Fruit fly (Drosophila melanogaster) whole organism, prepupa: ENCODE results near the gene fipi.

ENCODE experiments used
- Blimp-1 ChIP-seq: fragments of 200-800 bp; sonication (Bioruptor generic); optimal IDR thresholded peaks from 3 replicates; lab custom pipeline; 2017; ENCODE audit warnings: missing biosample characterization, missing genetic modification characterization, mild to moderate bottlenecking, moderate library complexity, missing genetic modification reagents
- CG11762 ChIP-seq: fragments of 200-800 bp; sonication (Bioruptor generic); optimal IDR thresholded peaks from 3 replicates; lab custom pipeline; 2016; ENCODE audit warnings: missing biosample characterization, missing genetic modification characterization; ENCODE audit not compliant: insufficient read depth
- CG11902 ChIP-seq: fragments of 200-800 bp; sonication (Bioruptor generic); optimal IDR thresholded peaks from 3 replicates; lab custom pipeline; 2016; ENCODE audit warnings: missing biosample characterization, missing genetic modification characterization
- CG15336 ChIP-seq: fragments of 200-800 bp; sonication (Bioruptor generic); IDR thresholded peaks from 2 replicates; pipeline ENCODE4 v1.3.6; 2022; ENCODE audit warnings: missing biosample characterization, missing genetic modification characterization
- CG3032 ChIP-seq: fragments of 200-800 bp; optimal IDR thresholded peaks from 2 replicates; lab custom pipeline; 2019; ENCODE audit warnings: missing biosample characterization, mild to moderate bottlenecking, missing genetic modification characterization, moderate library complexity
- CG32006 ChIP-seq: fragments of 200-800 bp; sonication (Bioruptor generic); optimal IDR thresholded peaks from 3 replicates; lab custom pipeline; 2017; ENCODE audit warnings: missing biosample characterization, mild to moderate bottlenecking, missing genetic modification characterization
- CG34406 ChIP-seq: fragments of 200-800 bp; sonication (Bioruptor generic); optimal IDR thresholded peaks from 3 replicates; lab custom pipeline; 2016; ENCODE audit warnings: missing biosample characterization, missing genetic modification characterization
- CG3919 ChIP-seq: fragments of 200-800 bp; sonication (Bioruptor generic); optimal IDR thresholded peaks from 3 replicates; lab custom pipeline; 2016; ENCODE audit warnings: missing biosample characterization, missing genetic modification characterization
- CG6276 ChIP-seq: fragments of 200-800 bp; sonication (Bioruptor generic); optimal IDR thresholded peaks from 2 replicates; lab custom pipeline; 2017; ENCODE audit warnings: missing biosample characterization, mild to moderate bottlenecking, missing genetic modification characterization
- CG6792 ChIP-seq: fragments of 200-800 bp; sonication (Bioruptor generic); optimal IDR thresholded peaks from 3 replicates; lab custom pipeline; 2016; ENCODE audit warnings: missing biosample characterization, missing genetic modification characterization
- CG6854 ChIP-seq: fragments of 200-800 bp; sonication (Bioruptor generic); optimal IDR thresholded peaks from 2 replicates; lab custom pipeline; 2017; ENCODE audit warnings: missing biosample characterization, mild to moderate bottlenecking, missing genetic modification characterization
- CG7368 ChIP-seq: fragments of 200-800 bp; sonication (Bioruptor generic); optimal IDR thresholded peaks from 3 replicates; lab custom pipeline; 2016; ENCODE audit warnings: missing biosample characterization, missing genetic modification characterization
- CG8119 ChIP-seq: fragments of 200-800 bp; sonication (Bioruptor generic); IDR thresholded peaks from 3 replicates; pipeline ENCODE4 v1.3.6; 2022; ENCODE audit warnings: missing biosample characterization, missing genetic modification characterization
- CG8319 ChIP-seq: fragments of 200-800 bp; sonication (Bioruptor generic); optimal IDR thresholded peaks from 3 replicates; lab custom pipeline; 2016; ENCODE audit warnings: missing biosample characterization, missing genetic modification characterization
- CG8632 ChIP-seq: fragments of 200-800 bp; sonication (Bioruptor generic); optimal IDR thresholded peaks from 3 replicates; lab custom pipeline; 2016; ENCODE audit warnings: missing biosample characterization, missing genetic modification characterization
- CG9139 ChIP-seq: fragments of 200-800 bp; sonication (Bioruptor generic); optimal IDR thresholded peaks from 3 replicates; lab custom pipeline; 2017; ENCODE audit warnings: missing biosample characterization, mild to moderate bottlenecking, missing genetic modification characterization
- Eip75B ChIP-seq: fragments of 200-800 bp; sonication (Bioruptor generic); optimal IDR thresholded peaks from 3 replicates; lab custom pipeline; 2016; ENCODE audit warnings: missing biosample characterization, missing genetic modification characterization
- Eip78C ChIP-seq: fragments of 200-800 bp; sonication (Bioruptor generic); peaks from one replicate; lab custom pipeline; 2016; ENCODE audit warnings: missing biosample characterization, missing genetic modification characterization
- Eip93F ChIP-seq: fragments of 200-800 bp; sonication (Bioruptor generic); optimal IDR thresholded peaks from 2 replicates; lab custom pipeline; 2016; ENCODE audit warnings: missing biosample characterization, mild to moderate bottlenecking, missing genetic modification characterization
- Ets96B ChIP-seq: fragments of 200-800 bp; optimal IDR thresholded peaks from 2 replicates; lab custom pipeline; 2019; ENCODE audit warnings: missing biosample characterization, mild to moderate bottlenecking, missing genetic modification characterization, moderate library complexity
- Gug ChIP-seq: fragments of 200-800 bp; sonication (Bioruptor generic); IDR thresholded peaks from 2 replicates; pipeline ENCODE4 v1.3.6; 2022; ENCODE audit warnings: missing biosample characterization, missing genetic modification characterization
- Hr39 ChIP-seq: fragments of 200-800 bp; sonication (Bioruptor generic); optimal IDR thresholded peaks from 2 replicates; lab custom pipeline; 2016; ENCODE audit warnings: missing biosample characterization, missing genetic modification characterization
- Hr4 ChIP-seq: fragments of 200-800 bp; sonication (Bioruptor generic); optimal IDR thresholded peaks from 3 replicates; lab custom pipeline; 2016; ENCODE audit warnings: missing biosample characterization, missing genetic modification characterization
- Smox ChIP-seq: fragments of 200-800 bp; sonication (Bioruptor generic); optimal IDR thresholded peaks from 3 replicates; lab custom pipeline; 2016; ENCODE audit warnings: missing biosample characterization, missing genetic modification characterization
- Sox102F ChIP-seq: fragments of 200-800 bp; sonication (Bioruptor generic); optimal IDR thresholded peaks from 2 replicates; lab custom pipeline; 2016; ENCODE audit warnings: missing biosample characterization, mild to moderate bottlenecking, missing genetic modification characterization
- Sox14 ChIP-seq: fragments of 200-800 bp; sonication (Bioruptor generic); optimal IDR thresholded peaks from 3 replicates; lab custom pipeline; 2016; ENCODE audit warnings: missing biosample characterization, missing genetic modification characterization
- Sox15 ChIP-seq: fragments of 200-800 bp; sonication (Bioruptor generic); optimal IDR thresholded peaks from 3 replicates; lab custom pipeline; 2016; ENCODE audit warnings: missing biosample characterization, missing genetic modification characterization
- achi ChIP-seq: fragments of 200-800 bp; sonication (Bioruptor generic); optimal IDR thresholded peaks from 3 replicates; lab custom pipeline; 2016; ENCODE audit warnings: missing biosample characterization, missing genetic modification characterization
- acj6 ChIP-seq: fragments of 200-800 bp; sonication (Bioruptor generic); optimal IDR thresholded peaks from 3 replicates; lab custom pipeline; 2016; ENCODE audit warnings: missing biosample characterization, missing genetic modification characterization
- cyc ChIP-seq: fragments of 200-800 bp; sonication (Bioruptor generic); optimal IDR thresholded peaks from 3 replicates; lab custom pipeline; 2016; ENCODE audit warnings: missing biosample characterization, missing genetic modification characterization
- dac ChIP-seq: fragments of 200-800 bp; sonication (Bioruptor generic); optimal IDR thresholded peaks from 2 replicates; lab custom pipeline; 2017; ENCODE audit warnings: missing biosample characterization, mild to moderate bottlenecking, missing genetic modification characterization
- dsx ChIP-seq: fragments of 200-800 bp; optimal IDR thresholded peaks from 3 replicates; lab custom pipeline; 2019; ENCODE audit warnings: missing biosample characterization, mild to moderate bottlenecking, missing genetic modification characterization, moderate library complexity; ENCODE audit not compliant: poor library complexity, severe bottlenecking
- esn ChIP-seq: fragments of 200-800 bp; sonication (Bioruptor generic); optimal IDR thresholded peaks from 2 replicates; lab custom pipeline; 2016; ENCODE audit warnings: missing biosample characterization, mild to moderate bottlenecking, missing genetic modification characterization, moderate library complexity
- fd85E ChIP-seq: fragments of 200-800 bp; sonication (Bioruptor generic); optimal IDR thresholded peaks from 3 replicates; lab custom pipeline; 2016; ENCODE audit warnings: missing biosample characterization, missing genetic modification characterization
- fkh ChIP-seq: fragments of 200-800 bp; sonication (Bioruptor generic); optimal IDR thresholded peaks from 3 replicates; lab custom pipeline; 2017; ENCODE audit warnings: missing biosample characterization, mild to moderate bottlenecking, missing genetic modification characterization, moderate library complexity
- lz ChIP-seq: fragments of 200-800 bp; sonication (Bioruptor generic); optimal IDR thresholded peaks from 3 replicates; lab custom pipeline; 2016; ENCODE audit warnings: missing biosample characterization, missing genetic modification characterization
- net ChIP-seq: fragments of 200-800 bp; sonication (Bioruptor generic); optimal IDR thresholded peaks from 3 replicates; lab custom pipeline; 2016; ENCODE audit warnings: missing biosample characterization, missing genetic modification characterization
- pdm3 ChIP-seq: fragments of 200-800 bp; sonication (Bioruptor generic); optimal IDR thresholded peaks from 3 replicates; lab custom pipeline; 2016; ENCODE audit warnings: missing biosample characterization, missing genetic modification characterization
- ss ChIP-seq, 2 experiments: fragments of 200-800 bp; sonication (Bioruptor generic); optimal IDR thresholded peaks; 2 replicates in 1 of 2; 3 replicates in 1 of 2; lab custom pipeline; 2017 to 2018; ENCODE audit warnings: mild to moderate bottlenecking in 2 of 2, missing biosample characterization in 2 of 2, missing genetic modification characterization in 2 of 2, moderate library complexity in 1 of 2
- svp ChIP-seq: fragments of 200-800 bp; sonication (Bioruptor generic); peaks from one replicate; lab custom pipeline; 2016; ENCODE audit warnings: missing biosample characterization, missing genetic modification characterization
- topi ChIP-seq: fragments of 200-800 bp; sonication (Bioruptor generic); optimal IDR thresholded peaks from 3 replicates; lab custom pipeline; 2016; ENCODE audit warnings: missing biosample characterization, missing genetic modification characterization
- vri ChIP-seq: fragments of 200-800 bp; sonication (Bioruptor generic); optimal IDR thresholded peaks from 3 replicates; lab custom pipeline; 2016; ENCODE audit warnings: missing biosample characterization, mild to moderate bottlenecking, missing genetic modification characterization

The fipi gene

dm6 chr2L:4825695-4826094 lies 31.9 kb upstream of the fipi start:
- TF ChIP-seq Sox15 (GFP tag; lab: Kevin White, UChicago): no peak
- TF ChIP-seq CG7368: no peak
- no peak for TF ChIP-seq Hr39
- TF ChIP-seq ss (GFP tag; optimal IDR thresholded peaks at IDR 0.05; lab: Kevin White, UChicago): peak in 1 of 2 experiments; percentile 90
- TF ChIP-seq net (GFP tag; lab: Kevin White, UChicago): no peak
- no peak for TF ChIP-seq cyc (GFP tag; lab: Kevin White, UChicago)
- no peak for TF ChIP-seq dsx (GFP tag; lab: Kevin White, UChicago)
- TF ChIP-seq dac: no peak
- TF ChIP-seq CG15336: no peak
- no peak for TF ChIP-seq Gug (GFP tag; lab: Robert Waterston, UW)
- no peak for TF ChIP-seq CG32006 (GFP tag; lab: Kevin White, UChicago)
- no peak for TF ChIP-seq CG3032
- no peak for TF ChIP-seq CG34406 (GFP tag; lab: Kevin White, UChicago)
- peak; percentile 6 for TF ChIP-seq Blimp-1 (GFP tag; lab: Kevin White, UChicago)
- TF ChIP-seq Eip75B: no peak
- peak; percentile 34 for TF ChIP-seq Eip78C (GFP tag; lab: Kevin White, UChicago)
- TF ChIP-seq fkh (GFP tag; lab: Kevin White, UChicago): no peak
- TF ChIP-seq CG8119 (GFP tag; lab: Robert Waterston, UW): no peak
- TF ChIP-seq topi: no peak

- no peak for TF ChIP-seq Ets96B (tag; lab: Kevin White, UChicago)
- no peak for TF ChIP-seq lz (GFP tag; lab: Kevin White, UChicago)
- no peak for TF ChIP-seq acj6 (GFP tag; lab: Kevin White, UChicago)
- TF ChIP-seq CG34406 (GFP tag; lab: Kevin White, UChicago): no peak
- no peak for TF ChIP-seq CG6854
- no peak for TF ChIP-seq Eip75B
- no peak for TF ChIP-seq Eip93F
- no peak for TF ChIP-seq net (GFP tag; lab: Kevin White, UChicago)
- no peak for TF ChIP-seq CG3919
- no peak for TF ChIP-seq CG32006 (GFP tag; lab: Kevin White, UChicago)
- TF ChIP-seq CG7368: no peak
- no peak for TF ChIP-seq dac
- no peak for TF ChIP-seq CG15336
- no peak for TF ChIP-seq esn (GFP tag; lab: Kevin White, UChicago)
- TF ChIP-seq cyc (GFP tag; lab: Kevin White, UChicago): no peak
- TF ChIP-seq pdm3 (GFP tag; lab: Kevin White, UChicago): no peak
- no peak for TF ChIP-seq CG8319 (GFP tag; lab: Kevin White, UChicago)
- TF ChIP-seq Sox102F (GFP tag; lab: Kevin White, UChicago): no peak
- no peak for TF ChIP-seq Smox
- no peak for TF ChIP-seq CG11902
These were observed 30.0 kb upstream of the fipi start for dm6 chr2L:4823797-4824196.

- TF ChIP-seq CG3919 (no peak), CG6792 (no peak), Hr39 (no peak), CG8632 (GFP tag; lab: Kevin White, UChicago) (no peak)
These were observed 28.4 kb upstream of the fipi start for dm6 chr2L:4822258-4822657.

dm6 chr2L:4821757-4822156 lies 27.9 kb upstream of the fipi start, which contains the start of gene CG15628:
Gene CG15628, plus strand, starts transcription at chr2L:4821774.
- no peak for TF ChIP-seq Eip93F
- TF ChIP-seq CG3919: no peak
- no peak for TF ChIP-seq achi (GFP tag; lab: Kevin White, UChicago)
- no peak for TF ChIP-seq vri
- no peak for TF ChIP-seq dac
- TF ChIP-seq CG15336: no peak
- TF ChIP-seq CG3032: no peak

dm6 chr2L:4821319-4821717 lies 27.5 kb upstream of the fipi start:
- peak; percentile 87 for TF ChIP-seq Ets96B (tag; lab: Kevin White, UChicago)
- TF ChIP-seq Hr4 (GFP tag; lab: Kevin White, UChicago): peak; percentile 76
- TF ChIP-seq Sox15 (GFP tag; lab: Kevin White, UChicago): peak; percentile 61
- TF ChIP-seq CG6276 (GFP tag; lab: Kevin White, UChicago): peak; percentile 74
- peak; percentile 91 for TF ChIP-seq CG3032
- peak; percentile 66 for TF ChIP-seq CG9139 (GFP tag; lab: Kevin White, UChicago)
- peak; percentile 79 for TF ChIP-seq CG11762 (GFP tag; lab: Kevin White, UChicago)
- peak; percentile 91 for TF ChIP-seq svp (GFP tag; lab: Kevin White, UChicago)
- TF ChIP-seq fd85E (GFP tag; lab: Kevin White, UChicago): peak; percentile 28
- peak; percentile 33 for TF ChIP-seq CG6854
- TF ChIP-seq CG34406 (GFP tag; lab: Kevin White, UChicago): peak; percentile 55
- TF ChIP-seq esn (GFP tag; lab: Kevin White, UChicago): peak; percentile 70
- TF ChIP-seq Sox14: peak; percentile 68
- peak; percentile 49 for TF ChIP-seq CG8319 (GFP tag; lab: Kevin White, UChicago)
- peak; percentile 54 for TF ChIP-seq CG6792
- peak; percentile 30 for TF ChIP-seq vri
- TF ChIP-seq topi: peak; percentile 75
- peak; percentile 78 for TF ChIP-seq CG8119 (GFP tag; lab: Robert Waterston, UW)
- TF ChIP-seq Gug (GFP tag; lab: Robert Waterston, UW): peak; percentile 63
- peak; percentile 60 for TF ChIP-seq acj6 (GFP tag; lab: Kevin White, UChicago)
- peak; percentile 53 for TF ChIP-seq CG15336
- TF ChIP-seq Smox: peak; percentile 71
- TF ChIP-seq Sox102F (GFP tag; lab: Kevin White, UChicago): peak; percentile 63
- TF ChIP-seq CG11902: peak; percentile 22
- peak; percentile 66 for TF ChIP-seq CG8632 (GFP tag; lab: Kevin White, UChicago)
